Fruit fly (Drosophila melanogaster) whole organism, embryonic: ENCODE measurements around the gene Fer3.

Experiments
- ATbp ChIP-seq: fragments of 200-800 bp; sonication (Bioruptor generic); optimal IDR thresholded peaks from 2 replicates; lab custom pipeline; 2017; ENCODE audit warnings: missing biosample characterization, mild to moderate bottlenecking, missing genetic modification characterization, missing genetic modification reagents
- BEAF-32 ChIP-seq: fragments of 200-800 bp; sonication (Bioruptor generic); optimal IDR thresholded peaks from 3 replicates; lab custom pipeline; 2017; ENCODE audit warnings: missing biosample characterization, missing genetic modification characterization, mild to moderate bottlenecking, moderate library complexity, missing genetic modification reagents
- Bdp1 ChIP-seq: fragments of 200-800 bp; sonication (Bioruptor generic); optimal IDR thresholded peaks from 3 replicates; lab custom pipeline; 2016; ENCODE audit warnings: missing biosample characterization, missing genetic modification characterization
- Bteb2 ChIP-seq: fragments of 200-800 bp; sonication (Bioruptor generic); optimal IDR thresholded peaks from 2 replicates; lab custom pipeline; 2016; ENCODE audit warnings: missing biosample characterization, missing genetic modification characterization
- CG10565 ChIP-seq: fragments of 200-800 bp; sonication (Bioruptor generic); optimal IDR thresholded peaks from 3 replicates; lab custom pipeline; 2016; ENCODE audit warnings: missing biosample characterization, mild to moderate bottlenecking, missing genetic modification characterization
- CG10959 ChIP-seq: fragments of 200-800 bp; sonication (Bioruptor generic); IDR thresholded peaks from 2 replicates; pipeline ENCODE4 v1.3.6; 2022; ENCODE audit warnings: missing biosample characterization, missing genetic modification characterization
- CG13287 ChIP-seq: fragments of 200-800 bp; sonication (Bioruptor generic); IDR thresholded peaks from 2 replicates; pipeline ENCODE4 v1.3.6; 2022; ENCODE audit warnings: missing biosample characterization, missing genetic modification characterization; ENCODE audit not compliant: partially characterized antibody
- CG14965 ChIP-seq: fragments of 200-800 bp; sonication (Bioruptor generic); optimal IDR thresholded peaks from 2 replicates; lab custom pipeline; 2016; ENCODE audit warnings: missing biosample characterization, missing genetic modification characterization, borderline replicate concordance
- CG16813 ChIP-seq: fragments of 200-800 bp; sonication (Bioruptor generic); IDR thresholded peaks from 3 replicates; pipeline ENCODE4 v1.3.6; 2022; ENCODE audit warnings: missing biosample characterization, missing genetic modification characterization; ENCODE audit not compliant: partially characterized antibody
- CG16863 ChIP-seq: fragments of 200-800 bp; sonication (Bioruptor generic); optimal IDR thresholded peaks from 3 replicates; lab custom pipeline; 2016; ENCODE audit warnings: missing biosample characterization, missing genetic modification characterization
- CG32532 ChIP-seq: fragments of 200-800 bp; sonication (Bioruptor generic); IDR thresholded peaks from 2 replicates; pipeline ENCODE4 v1.3.6; 2022; ENCODE audit warnings: missing biosample characterization, missing genetic modification characterization
- CG32767 ChIP-seq: fragments of 200-800 bp; sonication (Bioruptor generic); IDR thresholded peaks from 2 replicates; pipeline ENCODE4 v1.3.6; 2022; ENCODE audit warnings: missing biosample characterization, missing genetic modification characterization
- CG3281 ChIP-seq: fragments of 200-800 bp; sonication (Bioruptor generic); optimal IDR thresholded peaks from 3 replicates; lab custom pipeline; 2017; ENCODE audit warnings: missing biosample characterization, mild to moderate bottlenecking, missing genetic modification characterization
- CG34224 ChIP-seq: fragments of 200-800 bp; sonication (Bioruptor generic); IDR thresholded peaks from 3 replicates; pipeline ENCODE4 v1.3.6; 2022; ENCODE audit warnings: missing biosample characterization, missing genetic modification characterization; ENCODE audit not compliant: partially characterized antibody
- CG4424 ChIP-seq: fragments of 200-800 bp; sonication (Bioruptor generic); optimal IDR thresholded peaks from 3 replicates; lab custom pipeline; 2016; ENCODE audit warnings: missing biosample characterization, missing genetic modification characterization
- CG4730 ChIP-seq: fragments of 200-800 bp; sonication (Bioruptor generic); IDR thresholded peaks from 2 replicates; pipeline ENCODE4 v1.3.6; 2022; ENCODE audit warnings: missing biosample characterization, missing genetic modification characterization
- CG6854 ChIP-seq: fragments of 200-800 bp; sonication (Bioruptor generic); optimal IDR thresholded peaks from 3 replicates; lab custom pipeline; 2017; ENCODE audit warnings: missing biosample characterization, mild to moderate bottlenecking, missing genetic modification characterization
- CG7271 ChIP-seq: fragments of 200-800 bp; sonication (Bioruptor generic); optimal IDR thresholded peaks from 2 replicates; lab custom pipeline; 2018; ENCODE audit warnings: missing biosample characterization, mild to moderate bottlenecking, missing genetic modification characterization, moderate library complexity
- D ChIP-seq, 2 experiments: fragments of 200-800 bp in 1 of 2; fragments of >200 bp in 1 of 2; sonication (Bioruptor generic) in 1 of 2; optimal IDR thresholded peaks; 2 replicates in 1 of 2; 3 replicates in 1 of 2; lab custom pipeline; 2017; ENCODE audit warnings: mild to moderate bottlenecking in 1 of 2, missing biosample characterization in 1 of 2, missing genetic modification characterization in 1 of 2, missing genetic modification reagents in 1 of 2
- Dek ChIP-seq: fragments of 200-800 bp; sonication (Bioruptor generic); optimal IDR thresholded peaks from 3 replicates; lab custom pipeline; 2019; ENCODE audit warnings: missing biosample characterization, mild to moderate bottlenecking, missing genetic modification characterization, moderate library complexity
- E2f2 ChIP-seq: fragments of 200-800 bp; sonication (Bioruptor generic); IDR thresholded peaks from 2 replicates; pipeline ENCODE4 v1.3.6; 2022; ENCODE audit warnings: missing biosample characterization, missing genetic modification characterization
- HLH54F ChIP-seq: fragments of 200-800 bp; sonication (Bioruptor generic); optimal IDR thresholded peaks from 3 replicates; lab custom pipeline; 2016; ENCODE audit warnings: missing biosample characterization, missing genetic modification characterization
- HmgZ ChIP-seq: fragments of 200-800 bp; sonication (Bioruptor generic); optimal IDR thresholded peaks from 2 replicates; lab custom pipeline; 2018; ENCODE audit warnings: missing biosample characterization, mild to moderate bottlenecking, missing genetic modification characterization
- Hr3 ChIP-seq: fragments of 200-800 bp; sonication (Bioruptor generic); optimal IDR thresholded peaks from 3 replicates; lab custom pipeline; 2016; ENCODE audit warnings: missing biosample characterization, missing genetic modification characterization
- NC2β ChIP-seq: fragments of 200-800 bp; sonication (Bioruptor generic); optimal IDR thresholded peaks from 2 replicates; lab custom pipeline; 2016; ENCODE audit warnings: missing biosample characterization, missing genetic modification characterization
- PHDP ChIP-seq: fragments of 200-800 bp; sonication (Bioruptor generic); optimal IDR thresholded peaks from 3 replicates; lab custom pipeline; 2018; ENCODE audit warnings: missing biosample characterization, mild to moderate bottlenecking, missing genetic modification characterization, moderate library complexity
- Sox102F ChIP-seq: fragments of 200-800 bp; sonication (Bioruptor generic); optimal IDR thresholded peaks from 2 replicates; lab custom pipeline; 2018; ENCODE audit warnings: missing biosample characterization, mild to moderate bottlenecking, missing genetic modification characterization, moderate library complexity
- Spps ChIP-seq: fragments of 200-800 bp; sonication (Bioruptor generic); optimal IDR thresholded peaks from 2 replicates; lab custom pipeline; 2018; ENCODE audit warnings: missing biosample characterization, mild to moderate bottlenecking, missing genetic modification characterization
- Sry-β ChIP-seq: fragments of 200-800 bp; sonication (Bioruptor generic); optimal IDR thresholded peaks from 2 replicates; lab custom pipeline; 2018; ENCODE audit warnings: missing biosample characterization, mild to moderate bottlenecking, missing genetic modification characterization, moderate library complexity
- ash1 ChIP-seq: fragments of 200-800 bp; sonication (Bioruptor generic); optimal IDR thresholded peaks from 2 replicates; lab custom pipeline; 2018; ENCODE audit warnings: missing biosample characterization, mild to moderate bottlenecking, missing genetic modification characterization
- chinmo ChIP-seq: fragments of 200-800 bp; sonication (Bioruptor generic); IDR thresholded peaks from 4 replicates; pipeline ENCODE4 v1.3.6; 2022; ENCODE audit warnings: missing biosample characterization, missing genetic modification characterization; ENCODE audit not compliant: partially characterized antibody
- chm ChIP-seq: fragments of 200-800 bp; sonication (Bioruptor generic); IDR thresholded peaks from 2 replicates; pipeline ENCODE4 v1.3.6; 2022; ENCODE audit warnings: missing biosample characterization, missing genetic modification characterization
- chn ChIP-seq: fragments of 200-800 bp; sonication (Bioruptor generic); optimal IDR thresholded peaks from 2 replicates; lab custom pipeline; 2016; ENCODE audit warnings: missing biosample characterization, missing genetic modification characterization
- ems ChIP-seq: fragments of 200-800 bp; sonication (Bioruptor generic); optimal IDR thresholded peaks from 3 replicates; lab custom pipeline; 2016; ENCODE audit warnings: missing biosample characterization, missing genetic modification characterization
- en ChIP-seq: fragments of 200-800 bp; sonication (Bioruptor generic); optimal IDR thresholded peaks from 2 replicates; lab custom pipeline; 2016; ENCODE audit warnings: missing biosample characterization, missing genetic modification characterization
- esg ChIP-seq: fragments of 200-800 bp; sonication (Bioruptor generic); conservative IDR thresholded peaks from 2 replicates; pipeline ENCODE4 v1.3.6; 2022; ENCODE audit warnings: missing biosample characterization, missing genetic modification characterization
- eve ChIP-seq, 2 experiments: fragments of >200 bp; optimal IDR thresholded peaks; 2 replicates each; lab custom pipeline; 2017; ENCODE audit warnings: missing biosample characterization in 2 of 2, missing genetic modification characterization in 2 of 2
- fru ChIP-seq: fragments of >200 bp; optimal IDR thresholded peaks from 2 replicates; lab custom pipeline; 2017
- gt ChIP-seq: fragments of 200-800 bp; sonication (Bioruptor generic); IDR thresholded peaks from 2 replicates; pipeline ENCODE4 v1.3.6; 2022; ENCODE audit warnings: missing biosample characterization, missing genetic modification characterization
- h ChIP-seq: fragments of >200 bp; optimal IDR thresholded peaks from 2 replicates; lab custom pipeline; 2017
- ken ChIP-seq: fragments of 200-800 bp; sonication (Bioruptor generic); IDR thresholded peaks from 3 replicates; pipeline ENCODE4 v1.3.6; 2022; ENCODE audit warnings: missing biosample characterization, missing genetic modification characterization
- luna ChIP-seq: fragments of 200-800 bp; sonication (Bioruptor generic); optimal IDR thresholded peaks from 2 replicates; lab custom pipeline; 2016; ENCODE audit warnings: missing biosample characterization, missing genetic modification characterization
- prd ChIP-seq, 3 experiments: fragments of >200 bp in 2 of 3; fragments of 200-800 bp in 1 of 3; sonication (Bioruptor generic) in 1 of 3; optimal IDR thresholded peaks in 2 of 3; IDR thresholded peaks in 1 of 3; 2 replicates in 2 of 3; 3 replicates in 1 of 3; pipeline versions ENCODE4 v1.3.6 to Lab custom; 2017 to 2022; ENCODE audit warnings: missing biosample characterization in 1 of 3, missing genetic modification characterization in 1 of 3
- pzg ChIP-seq: fragments of 200-800 bp; sonication (Bioruptor generic); optimal IDR thresholded peaks from 3 replicates; lab custom pipeline; 2018; ENCODE audit warnings: missing biosample characterization, mild to moderate bottlenecking, missing genetic modification characterization, moderate library complexity
- sens-2 ChIP-seq: fragments of 200-800 bp; sonication (Bioruptor generic); IDR thresholded peaks from 2 replicates; pipeline ENCODE4 v1.3.6; 2022; ENCODE audit warnings: missing biosample characterization, missing genetic modification characterization
- sob ChIP-seq: fragments of 200-800 bp; sonication (Bioruptor generic); IDR thresholded peaks from 2 replicates; pipeline ENCODE4 v1.3.6; 2022; ENCODE audit warnings: missing biosample characterization, missing genetic modification characterization
- tgo ChIP-seq: fragments of 200-800 bp; sonication (Bioruptor generic); IDR thresholded peaks from 3 replicates; pipeline ENCODE4 v1.3.6; 2022; ENCODE audit warnings: missing biosample characterization, missing genetic modification characterization
- tll ChIP-seq, 2 experiments: fragments of 200-800 bp in 1 of 2; fragments of >200 bp in 1 of 2; sonication (Bioruptor generic) in 1 of 2; optimal IDR thresholded peaks; 2 replicates each; lab custom pipeline; 2017 to 2019; ENCODE audit warnings: missing biosample characterization in 2 of 2, missing genetic modification characterization in 2 of 2, mild to moderate bottlenecking in 1 of 2, moderate library complexity in 1 of 2
- ttk ChIP-seq: fragments of 200-800 bp; sonication (Bioruptor generic); IDR thresholded peaks from 2 replicates; pipeline ENCODE4 v2.1.2; 2022; ENCODE audit warnings: missing biosample characterization, missing genetic modification characterization
- unc-4 ChIP-seq: fragments of 200-800 bp; sonication (Bioruptor generic); IDR thresholded peaks from 2 replicates; pipeline ENCODE4 v1.3.6; 2022; ENCODE audit warnings: missing biosample characterization, missing genetic modification characterization; ENCODE audit not compliant: partially characterized antibody

Gene Fer3

DNA sequence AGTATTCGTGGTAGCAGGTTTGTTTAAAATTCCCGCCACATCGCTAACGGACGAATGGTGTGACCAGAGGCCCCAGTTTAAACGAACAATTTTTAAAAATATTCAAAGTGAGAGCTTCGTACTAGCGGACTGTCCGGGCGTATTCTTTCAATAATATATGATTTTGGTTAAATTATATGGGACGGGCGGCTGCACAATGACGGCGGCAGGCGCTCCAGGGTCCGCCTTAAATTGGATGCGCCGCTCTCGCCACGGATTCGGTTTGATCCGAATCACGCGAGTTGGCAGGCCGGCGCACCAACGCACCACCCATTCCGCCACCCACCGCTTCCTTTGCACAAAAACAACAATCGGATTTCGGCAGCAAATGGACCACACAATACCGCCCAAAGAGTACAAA, 41.2 kb upstream of the Fer3 start, which contains the start of gene CG14721 (continued):
- TF ChIP-seq chn (GFP tag; lab: Kevin White, UChicago) = peak; percentile 92
- peak; percentile 48 for TF ChIP-seq CG4424
- peak; percentile 49; the same call in 1 of the 2 replicates for TF ChIP-seq unc-4 (GFP tag; lab: Robert Waterston, UW)
- TF ChIP-seq esg (GFP tag; lab: Robert Waterston, UW) = no peak
- TF ChIP-seq tll (GFP tag; optimal IDR thresholded peaks at IDR 0.05; lab: Kevin White, UChicago) = no peak
- TF ChIP-seq en (GFP tag; lab: Kevin White, UChicago) = no peak
- TF ChIP-seq CG34224 = peak; percentile 52; the same call in 2 of the 3 replicates
- peak; percentile 77 for TF ChIP-seq pzg (GFP tag; lab: Kevin White, UChicago)
- TF ChIP-seq h = no peak
- no peak for TF ChIP-seq Bdp1 (GFP tag; lab: Kevin White, UChicago)
- no peak for TF ChIP-seq sens-2 (GFP tag; lab: Robert Waterston, UW)
- TF ChIP-seq CG3281 = no peak
- no peak for TF ChIP-seq Bteb2
- no peak for TF ChIP-seq Sox102F (GFP tag; lab: Kevin White, UChicago)
- TF ChIP-seq ems (GFP tag; lab: Kevin White, UChicago) = peak; percentile 8
- no peak for TF ChIP-seq chinmo (GFP tag; lab: Robert Waterston, UW)
- TF ChIP-seq CG4730 (GFP tag; lab: Robert Waterston, UW) = no peak
- TF ChIP-seq CG16863 (GFP tag; lab: Kevin White, UChicago) = peak; percentile 11
- TF ChIP-seq CG32532 (GFP tag; lab: Robert Waterston, UW) = peak; percentile 48; the same call in 1 of the 2 replicates
- no peak for TF ChIP-seq CG10565
- TF ChIP-seq D (optimal IDR thresholded peaks at IDR 0.05; lab: Kevin White, UChicago) = no peak
- TF ChIP-seq D (GFP tag; optimal IDR thresholded peaks at IDR 0.05; lab: Kevin White, UChicago) = no peak
- no peak for TF ChIP-seq CG32767 (GFP tag; lab: Robert Waterston, UW)
- TF ChIP-seq HLH54F (GFP tag; lab: Kevin White, UChicago) = peak; percentile 3
- no peak for TF ChIP-seq prd (optimal IDR thresholded peaks at IDR 0.05; lab: Kevin White, UChicago)
- peak; percentile 38; the same call in 1 of the 3 replicates for TF ChIP-seq prd (GFP tag; IDR thresholded peaks at IDR 0.05; lab: Robert Waterston, UW)
- no peak for TF ChIP-seq tgo (GFP tag; lab: Robert Waterston, UW)
- 0 out of 3 replicates have a peak, but pooled peaks have one; percentile 11 for TF ChIP-seq ken (GFP tag; lab: Robert Waterston, UW)
- peak; percentile 72 for TF ChIP-seq BEAF-32 (GFP tag; lab: Kevin White, UChicago)
- peak; percentile 96 for TF ChIP-seq E2f2 (GFP tag; lab: Robert Waterston, UW)
- no peak for TF ChIP-seq CG6854
- TF ChIP-seq Hr3 (GFP tag; lab: Kevin White, UChicago) = no peak
- no peak for TF ChIP-seq luna
- TF ChIP-seq gt = no peak
- no peak for TF ChIP-seq PHDP (tag; lab: Kevin White, UChicago)
- peak; percentile 62 for TF ChIP-seq CG13287 (GFP tag; lab: Robert Waterston, UW)
- peak; percentile 37; the same call in 1 of the 3 replicates for TF ChIP-seq CG16813 (GFP tag; lab: Robert Waterston, UW)
- peak; percentile 18 for TF ChIP-seq NC2β (GFP tag; lab: Kevin White, UChicago)
- TF ChIP-seq Dek (tag; lab: Kevin White, UChicago) = no peak
- TF ChIP-seq CG7271 = no peak
- TF ChIP-seq fru (lab: Kevin White, UChicago) = no peak
- no peak for TF ChIP-seq ttk (GFP tag; lab: Robert Waterston, UW)
- no peak for TF ChIP-seq ash1
- TF ChIP-seq HmgZ = peak; percentile 44
- TF ChIP-seq CG14965 = no peak
- no peak for TF ChIP-seq ATbp (GFP tag; lab: Kevin White, UChicago)
- TF ChIP-seq eve (GFP tag; optimal IDR thresholded peaks at IDR 0.05; lab: Kevin White, UChicago) = no peak
- TF ChIP-seq Sry-β (GFP tag; lab: Kevin White, UChicago) = no peak
- TF ChIP-seq sob (GFP tag; lab: Robert Waterston, UW) = no peak
- no peak for TF ChIP-seq CG10959 (GFP tag; lab: Robert Waterston, UW)
- TF ChIP-seq chm = no peak
- no peak for TF ChIP-seq Spps
